Fruit fly (Drosophila melanogaster): ENCODE measurements around the gene CG3632.
A peak's percentile ranks its signal among the peaks of the same experiment; 100 is the strongest.

CG3632 gene

DNA sequence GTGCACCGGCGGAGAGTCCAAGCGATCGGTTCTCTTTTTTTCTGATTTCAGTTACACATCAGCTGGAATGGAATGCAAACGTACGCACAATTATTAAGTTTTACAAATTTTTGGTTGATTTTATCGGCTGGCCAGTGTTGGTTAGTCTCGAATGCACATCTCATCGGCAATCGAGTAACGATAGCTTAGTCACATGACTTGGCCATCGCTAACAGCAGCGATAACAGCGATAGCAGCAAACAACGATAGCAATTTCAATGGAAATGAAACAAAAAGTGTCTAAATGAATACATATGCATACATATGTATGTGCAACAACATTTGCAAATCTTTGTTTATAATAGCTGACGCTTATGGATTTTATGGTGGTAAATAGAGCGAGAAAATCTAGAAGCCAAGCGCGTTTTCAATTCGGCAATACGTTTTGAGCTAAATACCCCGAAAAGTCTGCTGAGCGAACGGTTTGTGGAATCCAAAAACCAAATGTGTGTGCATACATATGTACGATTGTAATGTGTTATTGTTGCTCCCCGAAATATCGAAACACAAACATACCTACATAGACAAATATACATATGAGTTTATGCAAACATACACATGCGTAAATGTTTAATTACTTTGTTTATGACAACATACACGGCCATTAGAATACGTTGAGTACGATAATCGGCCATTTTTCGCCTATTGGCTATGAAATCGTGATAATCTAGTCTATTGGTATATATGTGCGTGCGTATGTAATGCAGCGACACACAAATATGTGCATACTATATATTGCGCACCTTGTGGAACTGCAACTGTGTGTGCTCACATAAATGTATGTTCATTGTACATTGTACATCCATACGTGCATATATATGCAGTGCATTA lies at the start of gene CG3632:
TSS of gene CG3632 (plus strand) at position 249 of the 870 bp plus-strand sequence.
- peak; percentile 41 for TF ChIP-seq fkh (GFP tag; optimal IDR thresholded peaks at IDR 0.05)
- peak; percentile 40 for TF ChIP-seq CG31627 (GFP tag; optimal IDR thresholded peaks at IDR 0.05)
- TF ChIP-seq CG34406 (GFP tag; optimal IDR thresholded peaks at IDR 0.05) = no peak
- no peak for TF ChIP-seq svp (GFP tag)
- no peak for TF ChIP-seq CG8119 (GFP tag; IDR thresholded peaks at IDR 0.05)
- TF ChIP-seq topi (GFP tag; optimal IDR thresholded peaks at IDR 0.05) = peak; percentile 51
- peak; percentile 57 for TF ChIP-seq Sox14 (GFP tag; optimal IDR thresholded peaks at IDR 0.05)
- TF ChIP-seq Blimp-1 (GFP tag; optimal IDR thresholded peaks at IDR 0.05) = peak; percentile 36
- peak; percentile 11 for TF ChIP-seq CG3032 (tag; optimal IDR thresholded peaks at IDR 0.05)
- peak; percentile 37 for TF ChIP-seq Eip78C (GFP tag)
- TF ChIP-seq cyc (GFP tag; optimal IDR thresholded peaks at IDR 0.05) = peak; percentile 30
- TF ChIP-seq vri (GFP tag; optimal IDR thresholded peaks at IDR 0.05) = peak; percentile 6
- TF ChIP-seq lz (GFP tag; optimal IDR thresholded peaks at IDR 0.05) = peak; percentile 36
- peak; percentile 62 for TF ChIP-seq esn (GFP tag; optimal IDR thresholded peaks at IDR 0.05)

DNA sequence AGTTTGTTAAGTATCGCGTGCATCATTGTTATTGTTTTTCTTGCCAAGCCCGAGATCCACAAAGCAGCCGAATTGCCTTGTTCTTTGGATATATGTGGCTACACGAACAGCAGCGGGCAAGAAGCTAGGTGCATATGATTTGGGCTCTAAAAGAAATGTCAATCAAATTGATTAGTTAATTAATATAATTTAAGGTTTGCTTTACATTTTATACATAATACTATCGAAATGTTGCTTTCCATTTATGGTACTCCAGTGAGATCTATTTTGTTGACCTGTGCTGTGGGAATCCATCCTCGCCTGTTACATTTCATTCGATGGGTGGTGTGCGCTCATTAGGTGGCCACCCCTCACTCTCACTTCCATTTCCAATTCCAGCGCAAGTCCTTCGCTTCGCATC lies 33.1 kb upstream of the CG3632 start:
- peak; percentile 40 for TF ChIP-seq CG8319 (GFP tag; optimal IDR thresholded peaks at IDR 0.05)
- TF ChIP-seq CG7368 (GFP tag; optimal IDR thresholded peaks at IDR 0.05) = peak; percentile 51
- peak; percentile 27 for TF ChIP-seq CG9139 (GFP tag; optimal IDR thresholded peaks at IDR 0.05)
- peak; percentile 55 for TF ChIP-seq CG32006 (GFP tag; optimal IDR thresholded peaks at IDR 0.05)
- peak; percentile 64 for TF ChIP-seq dsx (GFP tag; optimal IDR thresholded peaks at IDR 0.05; ENCODE audit: poor library complexity, severe bottlenecking)
- TF ChIP-seq Eip78C (GFP tag) = peak; percentile 90
- TF ChIP-seq Sox15 (GFP tag; optimal IDR thresholded peaks at IDR 0.05) = peak; percentile 10
- TF ChIP-seq CG3032 (tag; optimal IDR thresholded peaks at IDR 0.05) = peak; percentile 60
- peak; percentile 29 for TF ChIP-seq net (GFP tag; optimal IDR thresholded peaks at IDR 0.05)
- peak; percentile 53 for TF ChIP-seq topi (GFP tag; optimal IDR thresholded peaks at IDR 0.05)
- peak; percentile 64 for TF ChIP-seq esn (GFP tag; optimal IDR thresholded peaks at IDR 0.05)
- TF ChIP-seq Ets96B (tag; optimal IDR thresholded peaks at IDR 0.05) = peak; percentile 66
- TF ChIP-seq fd85E (GFP tag; optimal IDR thresholded peaks at IDR 0.05) = no peak
- no peak for TF ChIP-seq dac (GFP tag; optimal IDR thresholded peaks at IDR 0.05)
- TF ChIP-seq CG8119 (GFP tag; IDR thresholded peaks at IDR 0.05) = peak; percentile 58; the same call in 2 of the 3 replicates
- TF ChIP-seq svp (GFP tag) = peak; percentile 86
- peak; percentile 62 for TF ChIP-seq pdm3 (GFP tag; optimal IDR thresholded peaks at IDR 0.05)
- peak; percentile 59 for TF ChIP-seq Eip75B (GFP tag; optimal IDR thresholded peaks at IDR 0.05)
- TF ChIP-seq fkh (GFP tag; optimal IDR thresholded peaks at IDR 0.05) = no peak
- peak; percentile 52 for TF ChIP-seq fd59A (GFP tag; optimal IDR thresholded peaks at IDR 0.05)
- no peak for TF ChIP-seq CG6276 (GFP tag; optimal IDR thresholded peaks at IDR 0.05)
- no peak for TF ChIP-seq CG4318 (GFP tag; optimal IDR thresholded peaks at IDR 0.05)
- TF ChIP-seq CG8632 (GFP tag; optimal IDR thresholded peaks at IDR 0.05) = peak; percentile 45
- peak; percentile 59 for TF ChIP-seq cyc (GFP tag; optimal IDR thresholded peaks at IDR 0.05)
- peak; percentile 62 for TF ChIP-seq OdsH (GFP tag; optimal IDR thresholded peaks at IDR 0.05)
- peak; percentile 56 for TF ChIP-seq CG34406 (GFP tag; optimal IDR thresholded peaks at IDR 0.05)
- TF ChIP-seq CG11294 (GFP tag; IDR thresholded peaks at IDR 0.05) = no peak
- TF ChIP-seq CG6854 (GFP tag; optimal IDR thresholded peaks at IDR 0.05) = peak; percentile 6
- TF ChIP-seq CG3919 (GFP tag; optimal IDR thresholded peaks at IDR 0.05) = peak; percentile 65
- TF ChIP-seq Smox (GFP tag; optimal IDR thresholded peaks at IDR 0.05) = peak; percentile 49
- TF ChIP-seq CG6163 (GFP tag; IDR thresholded peaks at IDR 0.05) = peak; percentile 79
- TF ChIP-seq Hr4 (GFP tag; optimal IDR thresholded peaks at IDR 0.05) = peak; percentile 49
- peak; percentile 62 to 73 for TF ChIP-seq ss (GFP tag; optimal IDR thresholded peaks at IDR 0.05)
- TF ChIP-seq CG11762 (GFP tag; optimal IDR thresholded peaks at IDR 0.05; ENCODE audit: insufficient read depth) = peak; percentile 29
- TF ChIP-seq Blimp-1 (GFP tag; optimal IDR thresholded peaks at IDR 0.05) = no peak
- peak; percentile 42; the same call in 2 of the 3 replicates for TF ChIP-seq eg (GFP tag; IDR thresholded peaks at IDR 0.05)
- TF ChIP-seq Gug (GFP tag; IDR thresholded peaks at IDR 0.05) = no peak; the same call in 1 of the 2 replicates
- TF ChIP-seq Met (GFP tag; optimal IDR thresholded peaks at IDR 0.05) = peak; percentile 61
- TF ChIP-seq Sox102F (GFP tag; optimal IDR thresholded peaks at IDR 0.05) = peak; percentile 60
- TF ChIP-seq spab (GFP tag; optimal IDR thresholded peaks at IDR 0.05) = peak; percentile 58
- TF ChIP-seq CG1621 (tag; optimal IDR thresholded peaks at IDR 0.05) = peak; percentile 55
- peak; percentile 59 for TF ChIP-seq CG6792 (GFP tag; optimal IDR thresholded peaks at IDR 0.05)
- peak; percentile 26 for TF ChIP-seq vri (GFP tag; optimal IDR thresholded peaks at IDR 0.05)
- peak; percentile 54 for TF ChIP-seq lz (GFP tag; optimal IDR thresholded peaks at IDR 0.05)

Data from whole organism, prepupa.